Fruit fly (Drosophila melanogaster): ENCODE measurements around the gene CG17721.

CG17721 gene

DNA sequence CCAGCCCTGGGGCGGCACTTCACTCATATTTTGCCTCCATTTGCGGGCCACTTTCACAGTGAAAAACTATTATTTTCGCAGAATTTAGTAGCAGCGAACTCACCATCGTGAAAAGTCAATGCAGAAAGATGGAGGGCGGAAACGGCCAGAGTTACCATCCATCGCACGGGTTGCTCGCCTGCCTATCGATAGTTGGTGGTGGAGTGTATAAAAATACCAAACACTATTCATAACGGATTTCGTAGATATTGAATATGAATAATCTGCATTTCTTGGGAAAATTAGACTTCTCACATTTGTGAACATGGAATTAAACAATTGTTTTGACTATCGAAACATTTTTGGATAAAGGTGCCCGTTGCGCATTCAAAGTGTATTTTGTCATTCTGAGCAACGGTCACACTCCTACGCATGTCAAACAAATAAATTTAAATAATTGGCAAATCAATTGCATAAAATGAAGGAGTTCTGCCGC, 18.7 kb upstream of the CG17721 start, which contains the start of the genes RpS25 and CG4820 (continued):
- TF ChIP-seq gce (GFP tag; IDR thresholded peaks at IDR 0.05): peak; percentile 86; the same call in 2 of the 3 replicates
- peak; percentile 72 for TF ChIP-seq Kr (GFP tag; optimal IDR thresholded peaks at IDR 0.05)
- TF ChIP-seq trem (tag; optimal IDR thresholded peaks at IDR 0.05): peak; percentile 95
- peak; percentile 25 for TF ChIP-seq Hmx (GFP tag; optimal IDR thresholded peaks at IDR 0.05)
- peak; percentile 88 for TF ChIP-seq en (GFP tag; optimal IDR thresholded peaks at IDR 0.05)
- peak; percentile 92 for TF ChIP-seq CG12391 (tag; optimal IDR thresholded peaks at IDR 0.05)
- peak; percentile 9 for TF ChIP-seq CG15073 (GFP tag; optimal IDR thresholded peaks at IDR 0.05)
- peak; percentile 98 for TF ChIP-seq CG17186 (GFP tag; optimal IDR thresholded peaks at IDR 0.05)
- no peak for TF ChIP-seq prd (optimal IDR thresholded peaks at IDR 0.05)
- TF ChIP-seq prd (GFP tag; IDR thresholded peaks at IDR 0.05): peak; percentile 70
- TF ChIP-seq ac (GFP tag; optimal IDR thresholded peaks at IDR 0.05): peak; percentile 82
- peak; percentile 93 for TF ChIP-seq Rfx (GFP tag; IDR thresholded peaks at IDR 0.05)
- peak; percentile 95 for TF ChIP-seq CG3847 (GFP tag; IDR thresholded peaks at IDR 0.05)
- peak; percentile 93 for TF ChIP-seq CG12769 (tag; optimal IDR thresholded peaks at IDR 0.05)
- TF ChIP-seq C15 (GFP tag; IDR thresholded peaks at IDR 0.05): peak; percentile 57; the same call in 1 of the 3 replicates
- TF ChIP-seq cwo (GFP tag; optimal IDR thresholded peaks at IDR 0.05): peak; percentile 73
- peak; percentile 91 for TF ChIP-seq Mad (GFP tag; optimal IDR thresholded peaks at IDR 0.05)
- TF ChIP-seq Dfd (GFP tag; optimal IDR thresholded peaks at IDR 0.05): no peak
- peak; percentile 65 for TF ChIP-seq D19A (tag; optimal IDR thresholded peaks at IDR 0.05)
- TF ChIP-seq Jarid2 (GFP tag; optimal IDR thresholded peaks at IDR 0.05): peak; percentile 75
- 0 out of 3 replicates have a peak, but pooled peaks have one; percentile 42 for TF ChIP-seq CG11093 (GFP tag; IDR thresholded peaks at IDR 0.05)
- TF ChIP-seq ase (GFP tag; IDR thresholded peaks at IDR 0.05): peak; percentile 77
- TF ChIP-seq CG4328 (GFP tag; optimal IDR thresholded peaks at IDR 0.05): peak; percentile 94
- TF ChIP-seq CG10366 (GFP tag; IDR thresholded peaks at IDR 0.05): peak; percentile 76
- peak; percentile 74 for TF ChIP-seq CG3065 (GFP tag; optimal IDR thresholded peaks at IDR 0.05)
- TF ChIP-seq CG3163 (GFP tag; optimal IDR thresholded peaks at IDR 0.05): peak; percentile 82
- peak; percentile 74 for TF ChIP-seq CG1024 (GFP tag; IDR thresholded peaks at IDR 0.05)
- TF ChIP-seq tll (GFP tag; optimal IDR thresholded peaks at IDR 0.05): peak; percentile 40 to 90
- peak; percentile 69; the same call in 1 of the 2 replicates for TF ChIP-seq gt (GFP tag; IDR thresholded peaks at IDR 0.05)
- peak; percentile 52 for TF ChIP-seq Elba2 (GFP tag; optimal IDR thresholded peaks at IDR 0.05)
- peak; percentile 85 for TF ChIP-seq kah (GFP tag; optimal IDR thresholded peaks at IDR 0.05)
- TF ChIP-seq grau (tag; optimal IDR thresholded peaks at IDR 0.05): peak; percentile 86
- TF ChIP-seq sqz (GFP tag; optimal IDR thresholded peaks at IDR 0.05): peak; percentile 91
- peak; percentile 90 for TF ChIP-seq CG18599 (GFP tag; optimal IDR thresholded peaks at IDR 0.05)
- TF ChIP-seq dysf (GFP tag; IDR thresholded peaks at IDR 0.05): peak; percentile 86
- TF ChIP-seq Aef1 (GFP tag; IDR thresholded peaks at IDR 0.05): peak; percentile 59; the same call in 2 of the 3 replicates
- TF ChIP-seq CG10979 (tag; optimal IDR thresholded peaks at IDR 0.05): peak; percentile 83
- TF ChIP-seq HLHmδ (GFP tag; optimal IDR thresholded peaks at IDR 0.05): peak; percentile 99
- TF ChIP-seq CG18262 (tag; optimal IDR thresholded peaks at IDR 0.05): peak; percentile 81
- TF ChIP-seq CG6683 (GFP tag; optimal IDR thresholded peaks at IDR 0.05): peak; percentile 87
- peak; percentile 89 for TF ChIP-seq CG32532 (GFP tag; IDR thresholded peaks at IDR 0.05)
- TF ChIP-seq CG8281 (tag; optimal IDR thresholded peaks at IDR 0.05): peak; percentile 72
- peak; percentile 86 for TF ChIP-seq slbo (GFP tag; IDR thresholded peaks at IDR 0.05)
- peak; percentile 85 for TF ChIP-seq CG9817 (tag; optimal IDR thresholded peaks at IDR 0.05)
- TF ChIP-seq az2 (GFP tag; optimal IDR thresholded peaks at IDR 0.05): peak; percentile 70
- peak; percentile 24 for TF ChIP-seq kay (GFP tag; optimal IDR thresholded peaks at IDR 0.05)
- TF ChIP-seq H2.0 (GFP tag; IDR thresholded peaks at IDR 0.05): peak; percentile 84
- peak; percentile 77 for TF ChIP-seq CG2129 (GFP tag; IDR thresholded peaks at IDR 0.05; ENCODE audit: partially characterized antibody)
- peak; percentile 79 for TF ChIP-seq CG16779 (GFP tag; IDR thresholded peaks at IDR 0.05)
- TF ChIP-seq lbe (GFP tag; optimal IDR thresholded peaks at IDR 0.05): peak; percentile 82
